Worm (Caenorhabditis elegans): ENCODE measurements around the gene vglu-2.

The vglu-2 gene

DNA sequence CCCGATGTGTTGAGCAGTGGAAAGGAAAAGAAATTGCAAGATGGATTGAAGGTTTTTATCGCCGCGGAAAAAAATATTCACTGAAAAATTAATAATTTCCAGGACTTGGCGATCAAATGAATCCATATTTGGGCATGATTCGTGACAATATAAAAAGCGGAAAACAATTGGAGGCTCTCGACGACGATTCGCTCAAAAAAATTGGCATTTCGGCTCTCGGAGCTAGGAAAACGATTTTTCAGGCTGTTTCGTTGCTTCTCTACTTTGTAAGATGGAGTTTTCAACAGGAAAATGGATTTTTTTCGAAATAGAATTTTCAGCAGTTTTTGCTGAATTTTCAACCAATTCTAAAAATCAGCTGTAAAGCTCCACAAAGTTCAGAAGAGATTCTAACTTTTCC lies 23.1 kb upstream of the vglu-2 start:
- no peak for TF ChIP-seq ref-1 (GFP tag; conservative IDR thresholded peaks at IDR 0.05)
- TF ChIP-seq cog-1 (tag; optimal IDR thresholded peaks at IDR 0.05): no peak
- no peak for TF ChIP-seq flt-1 (GFP tag; IDR thresholded peaks at IDR 0.05)
- no peak for TF ChIP-seq T22C8.4 (GFP tag; IDR thresholded peaks at IDR 0.05)
- no peak for TF ChIP-seq ztf-23 (GFP tag; IDR thresholded peaks at IDR 0.05)
- TF ChIP-seq tab-1 (GFP tag; IDR thresholded peaks at IDR 0.05): no peak
- no peak for TF ChIP-seq klf-2 (GFP tag; conservative IDR thresholded peaks at IDR 0.05)
- no peak for TF ChIP-seq ztf-29 (GFP tag; IDR thresholded peaks at IDR 0.05)

DNA sequence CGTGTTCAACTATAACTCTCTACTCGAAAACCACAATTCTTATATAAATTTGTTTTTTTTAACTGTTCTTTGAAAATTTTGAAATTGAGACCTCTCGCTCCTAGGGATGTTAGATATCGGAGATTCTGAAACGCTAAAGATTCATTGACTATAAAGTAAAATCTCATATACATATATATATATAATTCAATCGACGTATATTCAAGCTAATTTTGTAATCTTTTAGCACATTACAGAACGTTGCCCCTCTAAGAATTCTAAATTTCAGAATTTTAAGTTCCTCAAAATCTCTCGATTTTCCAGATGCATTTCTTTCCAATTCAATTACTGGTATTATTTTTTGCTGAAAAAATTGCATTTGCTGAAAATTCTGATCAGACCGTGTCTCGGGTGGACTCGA lies 16.1 kb upstream of the vglu-2 start, which contains the start of gene pad-2:
Gene pad-2 (plus strand): TSS at position 301 of the 400 bp plus-strand sequence.
- TF ChIP-seq med-1 (GFP tag; optimal IDR thresholded peaks at IDR 0.05; ENCODE audit: insufficient read depth) (no peak), T22C8.4 (GFP tag; IDR thresholded peaks at IDR 0.05) (no peak), cog-1 (tag; optimal IDR thresholded peaks at IDR 0.05) (no peak), ref-1 (GFP tag; conservative IDR thresholded peaks at IDR 0.05) (no peak), tab-1 (GFP tag; IDR thresholded peaks at IDR 0.05) (no peak), flt-1 (GFP tag; IDR thresholded peaks at IDR 0.05) (no peak), ztf-23 (GFP tag; IDR thresholded peaks at IDR 0.05) (no peak), klf-2 (GFP tag; conservative IDR thresholded peaks at IDR 0.05) (no peak), ztf-29 (GFP tag; IDR thresholded peaks at IDR 0.05) (no peak)

DNA sequence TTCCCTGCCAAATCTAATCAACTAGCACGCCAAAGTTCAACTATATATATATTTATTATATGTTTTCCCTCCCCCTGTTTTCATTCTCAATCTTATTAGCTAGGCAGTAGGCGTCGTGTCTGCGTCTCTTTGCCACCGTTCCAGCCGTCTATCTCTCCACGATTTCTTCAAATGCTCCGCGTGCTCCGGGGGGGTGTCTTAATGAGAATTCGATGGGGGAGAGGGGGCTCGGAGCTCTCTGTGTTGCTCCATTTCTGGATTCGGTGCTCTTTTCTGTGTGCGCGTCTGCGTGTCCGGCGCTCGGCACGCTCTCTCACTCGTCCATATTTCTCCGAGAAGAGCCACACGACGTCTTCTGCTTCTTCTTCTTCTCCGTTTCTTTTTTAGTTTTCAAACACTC lies 10.7 kb upstream of the vglu-2 start:
- TF ChIP-seq tab-1 (GFP tag; IDR thresholded peaks at IDR 0.05) (no peak), cog-1 (tag; optimal IDR thresholded peaks at IDR 0.05) (peak; percentile 37)

DNA sequence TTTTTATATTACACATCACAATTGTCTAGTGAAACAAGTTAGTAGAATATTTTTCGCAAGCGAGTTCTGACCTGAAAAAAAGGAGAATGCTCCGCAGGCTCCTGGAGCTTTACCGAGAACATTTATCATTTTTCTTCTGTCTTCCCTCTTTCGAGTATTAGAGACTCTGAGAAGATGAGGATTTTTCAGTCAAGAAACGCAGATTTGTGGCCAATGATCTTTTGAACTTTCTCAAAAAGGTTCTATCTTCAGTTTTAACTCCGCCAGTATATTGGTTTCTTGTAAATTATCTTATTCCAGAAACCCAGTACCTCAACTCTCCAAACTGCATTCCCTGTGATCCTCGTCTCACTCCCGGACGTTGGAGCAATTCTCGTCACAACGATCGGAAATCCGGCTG lies 9.3 kb upstream of the vglu-2 start, which contains the start of gene K10G9.2:
Gene K10G9.2 (plus strand): TSS at position 301 of the 400 bp plus-strand sequence.
- no peak for TF ChIP-seq ref-1 (GFP tag; conservative IDR thresholded peaks at IDR 0.05)
- no peak for TF ChIP-seq med-1 (GFP tag; optimal IDR thresholded peaks at IDR 0.05; ENCODE audit: insufficient read depth)
- TF ChIP-seq flt-1 (GFP tag; IDR thresholded peaks at IDR 0.05): no peak
- TF ChIP-seq klf-2 (GFP tag; conservative IDR thresholded peaks at IDR 0.05): no peak
- TF ChIP-seq T22C8.4 (GFP tag; IDR thresholded peaks at IDR 0.05): no peak
- TF ChIP-seq cog-1 (tag; optimal IDR thresholded peaks at IDR 0.05): no peak
- TF ChIP-seq ztf-29 (GFP tag; IDR thresholded peaks at IDR 0.05): no peak
- TF ChIP-seq tab-1 (GFP tag; IDR thresholded peaks at IDR 0.05): no peak
- no peak for TF ChIP-seq ztf-23 (GFP tag; IDR thresholded peaks at IDR 0.05)

DNA sequence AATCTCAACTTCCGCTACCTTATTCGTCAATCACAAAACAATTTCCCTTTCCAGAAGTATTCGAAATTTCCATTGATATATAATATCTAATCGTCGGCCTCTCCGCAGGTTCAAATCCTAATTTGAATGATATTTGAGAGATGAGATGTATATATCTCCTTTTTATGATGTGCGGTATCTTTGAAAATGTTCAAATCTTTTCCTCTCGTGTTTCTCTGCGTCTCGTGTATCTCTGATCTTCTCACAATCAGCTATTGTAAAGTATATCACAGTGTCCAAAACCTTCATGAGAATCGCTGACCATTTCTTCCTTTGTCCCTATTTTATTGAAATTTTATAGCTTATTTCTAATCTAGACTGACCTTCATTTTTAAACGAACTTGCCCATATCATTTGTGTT lies 5.1 kb upstream of the vglu-2 start:
- TF ChIP-seq ztf-29 (GFP tag; IDR thresholded peaks at IDR 0.05) (no peak), cog-1 (tag; optimal IDR thresholded peaks at IDR 0.05) (no peak), ztf-23 (GFP tag; IDR thresholded peaks at IDR 0.05) (no peak), T22C8.4 (GFP tag; IDR thresholded peaks at IDR 0.05) (no peak), tab-1 (GFP tag; IDR thresholded peaks at IDR 0.05) (no peak), ref-1 (GFP tag; conservative IDR thresholded peaks at IDR 0.05) (no peak), klf-2 (GFP tag; conservative IDR thresholded peaks at IDR 0.05) (no peak), med-1 (GFP tag; optimal IDR thresholded peaks at IDR 0.05; ENCODE audit: insufficient read depth) (no peak), flt-1 (GFP tag; IDR thresholded peaks at IDR 0.05) (no peak)

DNA sequence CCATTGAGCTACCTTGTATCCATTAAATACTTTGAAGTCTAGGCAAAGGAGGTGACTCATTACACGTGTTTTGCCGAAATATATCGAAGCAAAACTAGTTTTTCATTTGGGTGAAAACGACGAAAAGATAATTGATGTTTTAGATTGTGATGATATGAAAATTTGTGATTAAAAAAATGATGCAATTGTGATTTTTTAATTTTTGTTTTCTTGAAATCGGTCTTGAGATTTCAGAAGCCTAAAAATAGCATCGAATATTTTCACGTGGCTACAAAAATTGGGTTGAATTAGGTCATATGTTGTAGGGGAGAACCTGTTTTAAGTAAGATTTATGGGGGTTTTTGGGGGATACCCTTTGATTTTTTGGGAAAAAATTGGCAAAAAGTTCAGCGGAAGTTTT lies 4.4 kb upstream of the vglu-2 start:
- TF ChIP-seq T22C8.4 (GFP tag; IDR thresholded peaks at IDR 0.05): no peak
- no peak for TF ChIP-seq flt-1 (GFP tag; IDR thresholded peaks at IDR 0.05)
- TF ChIP-seq tab-1 (GFP tag; IDR thresholded peaks at IDR 0.05): no peak
- no peak for TF ChIP-seq cog-1 (tag; optimal IDR thresholded peaks at IDR 0.05)
- TF ChIP-seq ztf-23 (GFP tag; IDR thresholded peaks at IDR 0.05): no peak
- TF ChIP-seq med-1 (GFP tag; optimal IDR thresholded peaks at IDR 0.05; ENCODE audit: insufficient read depth): no peak
- no peak for TF ChIP-seq ztf-29 (GFP tag; IDR thresholded peaks at IDR 0.05)
- no peak for TF ChIP-seq klf-2 (GFP tag; conservative IDR thresholded peaks at IDR 0.05)
- no peak for TF ChIP-seq ref-1 (GFP tag; conservative IDR thresholded peaks at IDR 0.05)

DNA sequence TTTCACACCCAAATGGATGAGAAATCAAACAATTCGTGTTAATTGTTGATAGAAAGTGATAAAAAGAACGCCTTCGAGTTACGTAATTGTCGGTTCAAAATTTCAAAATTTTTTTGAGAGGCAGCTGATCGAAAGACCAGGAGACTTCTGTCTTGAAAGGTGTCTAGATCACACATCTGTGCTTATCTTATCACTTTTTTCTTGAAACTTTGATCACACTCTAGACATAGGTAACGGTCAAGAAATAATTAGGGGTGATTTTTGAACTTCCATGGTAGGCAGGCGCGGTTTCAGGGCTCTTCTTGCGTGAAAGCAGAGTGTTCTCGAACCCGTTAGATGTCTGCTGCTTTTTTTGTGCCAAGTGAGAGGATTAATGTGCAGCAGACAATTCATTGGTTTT lies 1.6 kb upstream of the vglu-2 start:
- TF ChIP-seq med-1 (GFP tag; optimal IDR thresholded peaks at IDR 0.05; ENCODE audit: insufficient read depth) (no peak), cog-1 (tag; optimal IDR thresholded peaks at IDR 0.05) (no peak), ztf-23 (GFP tag; IDR thresholded peaks at IDR 0.05) (no peak), T22C8.4 (GFP tag; IDR thresholded peaks at IDR 0.05) (no peak), flt-1 (GFP tag; IDR thresholded peaks at IDR 0.05) (no peak), ref-1 (GFP tag; conservative IDR thresholded peaks at IDR 0.05) (no peak), klf-2 (GFP tag; conservative IDR thresholded peaks at IDR 0.05) (no peak), tab-1 (GFP tag; IDR thresholded peaks at IDR 0.05) (no peak), ztf-29 (GFP tag; IDR thresholded peaks at IDR 0.05) (no peak)

DNA sequence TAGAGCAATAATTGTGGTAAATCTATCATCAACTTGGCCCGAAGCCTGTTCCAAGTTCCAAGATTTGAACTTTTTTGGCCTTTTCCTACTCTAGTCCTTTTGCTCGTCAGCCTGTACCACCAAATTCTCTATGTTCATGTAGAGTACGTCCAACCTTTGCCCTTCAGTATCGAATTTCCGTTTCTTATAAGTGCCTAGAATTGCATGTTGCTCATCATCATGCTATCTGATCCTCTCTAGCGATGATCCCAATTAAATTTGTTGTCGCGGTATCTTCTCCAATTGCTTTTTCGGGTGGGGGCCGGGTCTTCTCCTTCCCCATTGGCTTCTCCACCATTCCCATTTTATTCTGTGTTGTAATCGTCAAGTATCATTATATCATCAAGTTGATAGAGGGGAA lies 991 bp upstream of the vglu-2 start:
- TF ChIP-seq T22C8.4 (GFP tag; IDR thresholded peaks at IDR 0.05) (no peak), med-1 (GFP tag; optimal IDR thresholded peaks at IDR 0.05; ENCODE audit: insufficient read depth) (no peak)

DNA sequence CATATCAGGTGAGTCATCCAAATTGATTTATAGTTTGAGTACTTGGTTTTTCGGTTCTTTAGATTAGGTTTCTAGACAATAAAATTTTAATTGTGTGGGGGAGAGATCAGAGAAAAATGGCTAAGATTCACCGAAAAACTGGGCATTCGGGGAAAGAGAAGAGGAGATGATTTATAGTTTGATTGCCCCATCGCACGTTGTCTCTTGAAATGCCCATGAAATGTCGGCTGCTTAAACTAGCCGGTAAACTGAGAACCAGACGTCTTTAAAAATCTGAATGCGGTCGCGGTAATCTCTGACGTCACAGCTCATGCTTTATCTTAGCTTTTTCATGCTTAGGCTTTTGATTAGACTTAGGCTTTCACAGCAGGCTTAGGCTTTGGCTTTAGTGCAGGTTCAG lies 2.0 kb downstream of the vglu-2 start:
- TF ChIP-seq ref-1 (GFP tag; conservative IDR thresholded peaks at IDR 0.05) (no peak), T22C8.4 (GFP tag; IDR thresholded peaks at IDR 0.05) (no peak), flt-1 (GFP tag; IDR thresholded peaks at IDR 0.05) (no peak), cog-1 (tag; optimal IDR thresholded peaks at IDR 0.05) (no peak), med-1 (GFP tag; optimal IDR thresholded peaks at IDR 0.05; ENCODE audit: insufficient read depth) (no peak), ztf-23 (GFP tag; IDR thresholded peaks at IDR 0.05) (no peak), klf-2 (GFP tag; conservative IDR thresholded peaks at IDR 0.05) (no peak), tab-1 (GFP tag; IDR thresholded peaks at IDR 0.05) (no peak), ztf-29 (GFP tag; IDR thresholded peaks at IDR 0.05) (no peak)

DNA sequence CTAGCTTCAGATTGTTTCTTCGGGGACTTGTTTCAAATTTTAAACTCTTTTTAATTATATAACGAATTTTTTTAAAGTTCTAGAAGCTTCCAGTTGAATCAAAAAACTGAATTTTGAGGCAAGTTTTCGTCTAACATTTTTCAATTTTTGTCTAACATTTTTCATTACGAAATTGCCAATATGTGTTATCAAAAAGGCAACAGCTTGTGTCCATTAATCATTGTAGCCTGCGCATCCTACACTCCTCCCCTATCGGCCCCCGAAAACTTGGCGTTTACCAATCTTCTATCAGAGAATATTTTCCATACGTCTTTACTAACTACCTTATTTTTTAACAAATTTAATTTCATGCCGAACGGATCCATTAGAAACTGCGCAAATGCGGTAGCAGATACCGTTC lies 5.1 kb downstream of the vglu-2 start, which contains the start of gene vglu-3:
Gene vglu-3 (plus strand): TSS at position 301 of the 400 bp plus-strand sequence.
- no peak for TF ChIP-seq med-1 (GFP tag; optimal IDR thresholded peaks at IDR 0.05; ENCODE audit: insufficient read depth)
- TF ChIP-seq tab-1 (GFP tag; IDR thresholded peaks at IDR 0.05): no peak
- TF ChIP-seq ref-1 (GFP tag; conservative IDR thresholded peaks at IDR 0.05): no peak
- TF ChIP-seq flt-1 (GFP tag; IDR thresholded peaks at IDR 0.05): no peak
- no peak for TF ChIP-seq T22C8.4 (GFP tag; IDR thresholded peaks at IDR 0.05)
- no peak for TF ChIP-seq ztf-29 (GFP tag; IDR thresholded peaks at IDR 0.05)
- no peak for TF ChIP-seq cog-1 (tag; optimal IDR thresholded peaks at IDR 0.05)
- no peak for TF ChIP-seq ztf-23 (GFP tag; IDR thresholded peaks at IDR 0.05)
- TF ChIP-seq klf-2 (GFP tag; conservative IDR thresholded peaks at IDR 0.05): no peak

Data from whole organism, midembryonic.